Worm (Caenorhabditis elegans) whole organism, L2 larva: ENCODE results near the gene K02D10.2.

Source experiments
- C34F6.9 ChIP-seq: fragments of 150-350 bp; optimal IDR thresholded peaks from 2 replicates; lab custom pipeline; 2014; ENCODE audit warnings: missing biosample characterization, missing genetic modification characterization
- F13H6.1 ChIP-seq: sonication (generic microtip); optimal IDR thresholded peaks from 2 replicates; lab custom pipeline; 2016; ENCODE audit warnings: missing genetic modification characterization, missing compliant biosample characterization
- R02D3.7 ChIP-seq: fragments of 150-350 bp; optimal IDR thresholded peaks from 2 replicates; lab custom pipeline; 2014; ENCODE audit warnings: missing biosample characterization, missing genetic modification characterization
- Y55F3AM.14 ChIP-seq: fragments of 200-800 bp; sonication (Bioruptor generic); optimal IDR thresholded peaks from 2 replicates; lab custom pipeline; 2018; ENCODE audit warnings: mild to moderate bottlenecking, missing genetic modification characterization, missing compliant biosample characterization
- ZK546.5 ChIP-seq: sonication (generic microtip); optimal IDR thresholded peaks from 2 replicates; lab custom pipeline; 2017; ENCODE audit warnings: missing biosample characterization, missing genetic modification characterization
- alr-1 ChIP-seq: fragments of 150-350 bp; optimal IDR thresholded peaks from 2 replicates; lab custom pipeline; 2014; ENCODE audit warnings: missing biosample characterization, missing genetic modification characterization
- aly-2 ChIP-seq: fragments of 150-350 bp; optimal IDR thresholded peaks from 2 replicates; lab custom pipeline; 2014; ENCODE audit warnings: missing biosample characterization, missing genetic modification characterization
- blmp-1 ChIP-seq: sonication (generic microtip); optimal IDR thresholded peaks from 2 replicates; lab custom pipeline; 2017; ENCODE audit warnings: missing genetic modification characterization, mild to moderate bottlenecking, missing compliant biosample characterization, antibody characterized with exemption, moderate library complexity; ENCODE audit not compliant: insufficient read depth
- ceh-16 ChIP-seq: fragments of 150-350 bp; optimal IDR thresholded peaks from 2 replicates; lab custom pipeline; 2014; ENCODE audit warnings: missing biosample characterization, missing genetic modification characterization
- ceh-82 ChIP-seq: fragments of 150-350 bp; optimal IDR thresholded peaks from 2 replicates; lab custom pipeline; 2014; ENCODE audit warnings: missing biosample characterization, missing genetic modification characterization
- crh-2 ChIP-seq: sonication (generic microtip); optimal IDR thresholded peaks from 2 replicates; lab custom pipeline; 2017; ENCODE audit warnings: missing biosample characterization, missing genetic modification characterization
- dmd-4 ChIP-seq: sonication (generic microtip); optimal IDR thresholded peaks from 2 replicates; lab custom pipeline; 2017; ENCODE audit warnings: missing biosample characterization, missing genetic modification characterization
- egl-27 ChIP-seq: sonication (generic microtip); optimal IDR thresholded peaks from 3 replicates; lab custom pipeline; 2017; ENCODE audit warnings: missing biosample characterization, missing genetic modification reagents, missing genetic modification characterization
- elt-1 ChIP-seq: fragments of 150-350 bp; optimal IDR thresholded peaks from 2 replicates; lab custom pipeline; 2014; ENCODE audit warnings: missing biosample characterization, missing genetic modification characterization
- elt-3 ChIP-seq: sonication (generic microtip); optimal IDR thresholded peaks from 2 replicates; lab custom pipeline; 2017; ENCODE audit warnings: missing biosample characterization, missing genetic modification characterization
- fos-1 ChIP-seq: fragments of 150-350 bp; optimal IDR thresholded peaks from 2 replicates; lab custom pipeline; 2014; ENCODE audit warnings: missing biosample characterization, missing genetic modification characterization
- gmeb-1 ChIP-seq: fragments of 150-350 bp; optimal IDR thresholded peaks from 2 replicates; lab custom pipeline; 2014; ENCODE audit warnings: missing biosample characterization, missing genetic modification characterization
- lin-11 ChIP-seq: fragments of 150-350 bp; sonication (generic microtip); optimal IDR thresholded peaks from 2 replicates; lab custom pipeline; 2014; ENCODE audit warnings: missing biosample characterization, missing genetic modification characterization, inconsistent platforms, mixed read lengths
- lin-13 ChIP-seq: fragments of 150-350 bp; optimal IDR thresholded peaks from 2 replicates; lab custom pipeline; 2014; ENCODE audit warnings: missing biosample characterization, missing genetic modification reagents, missing genetic modification characterization
- lin-39 ChIP-seq: fragments of 150-350 bp; optimal IDR thresholded peaks from 2 replicates; lab custom pipeline; 2014; ENCODE audit warnings: missing biosample characterization, missing genetic modification reagents, missing genetic modification characterization
- lsy-2 ChIP-seq, 2 experiments: fragments of 150-350 bp in 1 of 2; sonication (generic microtip) in 1 of 2; optimal IDR thresholded peaks; 2 replicates each; lab custom pipeline; 2014 to 2017; ENCODE audit warnings: missing biosample characterization in 2 of 2, missing genetic modification characterization in 2 of 2
- mab-5 ChIP-seq: fragments of 150-350 bp; optimal IDR thresholded peaks from 2 replicates; lab custom pipeline; 2014; ENCODE audit warnings: missing biosample characterization, missing genetic modification characterization
- mbf-1 ChIP-seq: sonication (generic microtip); optimal IDR thresholded peaks from 2 replicates; lab custom pipeline; 2017; ENCODE audit warnings: missing biosample characterization, missing genetic modification characterization
- mdl-1 ChIP-seq, 2 experiments: fragments of 150-350 bp in 1 of 2; sonication (generic microtip) in 1 of 2; optimal IDR thresholded peaks; 2 replicates each; lab custom pipeline; 2017; ENCODE audit warnings: missing biosample characterization in 2 of 2, missing genetic modification characterization in 2 of 2
- nhr-10 ChIP-seq: sonication (generic microtip); optimal IDR thresholded peaks from 2 replicates; lab custom pipeline; 2017; ENCODE audit warnings: missing biosample characterization, missing genetic modification characterization
- nhr-11 ChIP-seq: fragments of 150-350 bp; optimal IDR thresholded peaks from 2 replicates; lab custom pipeline; 2014; ENCODE audit warnings: missing biosample characterization, missing genetic modification characterization
- nhr-12 ChIP-seq: fragments of 150-350 bp; optimal IDR thresholded peaks from 2 replicates; lab custom pipeline; 2014; ENCODE audit warnings: missing biosample characterization, missing genetic modification characterization
- nhr-129 ChIP-seq: fragments of 150-350 bp; optimal IDR thresholded peaks from 2 replicates; lab custom pipeline; 2014; ENCODE audit warnings: missing biosample characterization, missing genetic modification characterization
- nhr-21 ChIP-seq: fragments of 150-350 bp; optimal IDR thresholded peaks from 2 replicates; lab custom pipeline; 2014; ENCODE audit warnings: missing biosample characterization, missing genetic modification characterization
- nhr-23 ChIP-seq: fragments of 150-350 bp; optimal IDR thresholded peaks from 2 replicates; lab custom pipeline; 2014; ENCODE audit warnings: missing biosample characterization, missing genetic modification reagents, missing genetic modification characterization
- nhr-237 ChIP-seq: fragments of 150-350 bp; optimal IDR thresholded peaks from 2 replicates; lab custom pipeline; 2014; ENCODE audit warnings: missing biosample characterization, missing genetic modification characterization
- nhr-25 ChIP-seq: fragments of 150-350 bp; sonication (generic microtip); optimal IDR thresholded peaks from 3 replicates; lab custom pipeline; 2014; ENCODE audit warnings: missing biosample characterization, missing genetic modification characterization
- nhr-6 ChIP-seq: fragments of 150-350 bp; optimal IDR thresholded peaks from 2 replicates; lab custom pipeline; 2014; ENCODE audit warnings: missing biosample characterization, missing genetic modification characterization
- nhr-77 ChIP-seq: fragments of 150-350 bp; optimal IDR thresholded peaks from 2 replicates; lab custom pipeline; 2014; ENCODE audit warnings: missing biosample characterization, missing genetic modification characterization
- peb-1 ChIP-seq: fragments of 150-350 bp; optimal IDR thresholded peaks from 2 replicates; lab custom pipeline; 2014; ENCODE audit warnings: missing biosample characterization, missing genetic modification characterization
- sem-4 ChIP-seq: fragments of 150-350 bp; optimal IDR thresholded peaks from 2 replicates; lab custom pipeline; 2014; ENCODE audit warnings: missing biosample characterization, missing genetic modification reagents, missing genetic modification characterization
- skn-1 ChIP-seq: sonication (generic microtip); optimal IDR thresholded peaks from 2 replicates; lab custom pipeline; 2017; ENCODE audit warnings: missing biosample characterization, missing genetic modification characterization
- sma-3 ChIP-seq: sonication (generic microtip); optimal IDR thresholded peaks from 2 replicates; lab custom pipeline; 2016; ENCODE audit warnings: missing genetic modification reagents, missing genetic modification characterization, missing compliant biosample characterization
- sma-9 ChIP-seq, 2 experiments: fragments of 150-350 bp in 1 of 2; sonication (generic microtip) in 1 of 2; optimal IDR thresholded peaks; 2 replicates each; lab custom pipeline; 2014 to 2016; ENCODE audit warnings: missing genetic modification characterization in 2 of 2, mild to moderate bottlenecking in 1 of 2, missing biosample characterization in 1 of 2, missing compliant biosample characterization in 1 of 2, missing genetic modification reagents in 1 of 2, moderate library complexity in 1 of 2
- unc-39 ChIP-seq: fragments of 150-350 bp; optimal IDR thresholded peaks from 2 replicates; lab custom pipeline; 2014; ENCODE audit warnings: missing biosample characterization, missing genetic modification characterization
- unc-55 ChIP-seq: fragments of 150-350 bp; sonication (generic microtip); optimal IDR thresholded peaks from 3 replicates; lab custom pipeline; 2014; ENCODE audit warnings: missing biosample characterization, missing genetic modification reagents, missing genetic modification characterization
- unc-62 ChIP-seq: fragments of 150-350 bp; optimal IDR thresholded peaks from 2 replicates; lab custom pipeline; 2014; ENCODE audit warnings: missing biosample characterization, missing genetic modification reagents, missing genetic modification characterization
- zag-1 ChIP-seq: fragments of 150-350 bp; optimal IDR thresholded peaks from 2 replicates; lab custom pipeline; 2014; ENCODE audit warnings: missing biosample characterization, missing genetic modification characterization
- ztf-1 ChIP-seq: fragments of 200-800 bp; sonication (Bioruptor generic); conservative IDR thresholded peaks from 2 replicates; pipeline ENCODE4 v1.3.6; 2022; ENCODE audit warnings: missing genetic modification characterization, missing compliant biosample characterization
- ztf-11 ChIP-seq: sonication (generic microtip); optimal IDR thresholded peaks from 2 replicates; lab custom pipeline; 2017; ENCODE audit warnings: missing biosample characterization, missing genetic modification characterization
- ztf-4 ChIP-seq: fragments of 150-350 bp; optimal IDR thresholded peaks from 2 replicates; lab custom pipeline; 2014; ENCODE audit warnings: missing biosample characterization, missing genetic modification characterization

The K02D10.2 gene

DNA sequence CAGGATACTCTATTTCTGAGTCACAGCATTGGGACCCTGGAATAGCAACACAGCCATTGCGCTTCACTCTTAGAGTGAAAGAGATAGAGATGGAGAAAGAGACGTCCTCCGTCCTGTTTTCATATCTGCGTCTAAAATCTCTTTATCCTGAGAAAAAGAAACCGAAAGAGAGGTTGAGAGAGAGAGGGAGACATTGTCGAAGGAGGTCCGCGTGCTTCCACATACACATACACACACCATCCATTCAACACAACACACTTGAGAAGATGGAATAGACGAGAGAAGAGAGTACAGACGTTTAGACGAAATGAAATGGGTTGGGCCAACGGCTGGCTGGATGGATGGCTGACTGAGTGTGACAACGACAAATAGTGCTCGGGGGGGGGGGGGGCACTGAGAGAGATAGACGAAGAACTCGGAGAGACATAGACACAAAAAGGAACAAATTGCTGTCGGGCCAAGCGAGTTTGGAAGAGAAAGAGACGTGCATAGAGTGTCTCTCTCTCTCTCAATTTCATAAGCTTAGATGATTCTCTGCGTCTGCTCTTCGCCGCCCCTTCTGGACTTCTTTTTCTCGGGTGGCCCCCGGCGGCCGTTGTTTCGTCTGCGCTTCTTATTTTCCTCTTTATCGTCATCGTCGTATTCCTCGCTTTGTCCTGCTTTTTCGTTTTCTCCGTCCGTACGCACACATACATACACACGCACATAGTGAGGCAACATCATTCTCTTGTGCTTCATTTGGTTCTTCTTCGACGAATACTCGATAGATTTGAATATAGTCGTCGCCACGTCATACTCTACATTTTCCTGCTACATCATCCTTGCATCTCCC is 29.1 kb upstream of the K02D10.2 start, which contains the start of gene F54F2.6 (continued):
- peak; percentile 54 for TF ChIP-seq ztf-11 (tag; lab: Kevin White, UChicago)
- TF ChIP-seq nhr-129 (tag; lab: Kevin White, UChicago): peak; percentile 95
- TF ChIP-seq F13H6.1 (tag; lab: Kevin White, UChicago): peak; percentile 99
- TF ChIP-seq dmd-4 (tag; lab: Kevin White, UChicago): no peak
- peak; percentile 81 for TF ChIP-seq nhr-25
- TF ChIP-seq nhr-11 (tag; lab: Kevin White, UChicago): no peak
- peak; percentile 54 for TF ChIP-seq fos-1
- peak; percentile 94 for TF ChIP-seq mab-5 (tag; lab: Kevin White, UChicago)
- TF ChIP-seq unc-39 (tag; lab: Kevin White, UChicago): no peak
- peak; percentile 93 for TF ChIP-seq egl-27 (tag; lab: Kevin White, UChicago)
- no peak for TF ChIP-seq nhr-12
- no peak for TF ChIP-seq nhr-23 (tag; lab: Kevin White, UChicago)
- peak; percentile 90 for TF ChIP-seq alr-1 (tag; lab: Kevin White, UChicago)
- no peak for TF ChIP-seq nhr-77 (tag; lab: Kevin White, UChicago)
- no peak for TF ChIP-seq elt-3 (tag; lab: Kevin White, UChicago)
- TF ChIP-seq crh-2 (tag; lab: Kevin White, UChicago): peak; percentile 87
- TF ChIP-seq sma-3 (GFP tag; lab: Kevin White, UChicago): peak; percentile 31
- peak; percentile 90 for TF ChIP-seq nhr-21 (tag; lab: Kevin White, UChicago)
- TF ChIP-seq Y55F3AM.14 (GFP tag; lab: Kevin White, UChicago): peak; percentile 95
- no peak for TF ChIP-seq elt-1 (tag; lab: Kevin White, UChicago)
- TF ChIP-seq unc-62: peak; percentile 85

DNA sequence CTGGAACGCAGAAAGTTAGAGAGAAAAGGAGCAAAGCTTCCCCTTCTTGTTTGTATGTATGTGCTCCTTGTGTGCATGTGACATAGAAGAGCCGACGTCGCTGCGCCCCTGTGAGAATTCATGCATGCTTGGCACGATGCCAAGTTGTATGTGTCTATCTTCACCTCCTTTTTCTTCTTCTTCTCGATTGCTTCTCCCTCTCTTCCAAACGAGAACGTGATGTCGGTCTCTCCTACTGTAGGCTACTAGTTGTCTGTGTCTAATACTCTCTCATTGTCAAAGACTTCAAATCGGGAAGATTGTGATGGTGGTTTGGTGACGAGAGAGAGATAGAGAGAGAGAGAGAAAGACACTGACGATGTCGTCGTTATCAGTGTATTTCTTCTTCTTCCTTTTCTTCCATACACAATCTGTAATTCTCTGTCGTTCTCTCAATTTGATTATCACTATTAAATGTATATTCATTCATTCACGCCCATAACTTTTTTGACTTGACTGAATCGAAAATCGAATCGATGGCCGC is 26.2 kb upstream of the K02D10.2 start:
- TF ChIP-seq ztf-4 (tag; lab: Kevin White, UChicago) (peak; percentile 83), nhr-237 (tag; lab: Kevin White, UChicago) (no peak), egl-27 (tag; lab: Kevin White, UChicago) (peak; percentile 95), mdl-1 (tag; optimal IDR thresholded peaks at IDR 0.05; lab: Kevin White, UChicago) (peak; percentile 81 to 93), sem-4 (tag; lab: Kevin White, UChicago) (peak; percentile 84), gmeb-1 (peak; percentile 69), elt-3 (tag; lab: Kevin White, UChicago) (no peak), nhr-6 (tag; lab: Kevin White, UChicago) (peak; percentile 92), R02D3.7 (tag; lab: Kevin White, UChicago) (no peak), nhr-21 (tag; lab: Kevin White, UChicago) (peak; percentile 93), zag-1 (peak; percentile 80), nhr-10 (tag; lab: Kevin White, UChicago) (no peak), mab-5 (tag; lab: Kevin White, UChicago) (peak; percentile 81), ceh-82 (tag; lab: Kevin White, UChicago) (peak; percentile 42), skn-1 (tag; lab: Kevin White, UChicago) (peak; percentile 49), ceh-16 (peak; percentile 6), elt-1 (tag; lab: Kevin White, UChicago) (no peak), aly-2 (tag; lab: Kevin White, UChicago) (no peak), nhr-25 (peak; percentile 90), lin-11 (tag; lab: Kevin White, UChicago) (peak; percentile 79), nhr-23 (tag; lab: Kevin White, UChicago) (no peak), ztf-11 (tag; lab: Kevin White, UChicago) (no peak), C34F6.9 (tag; lab: Kevin White, UChicago) (peak; percentile 95), nhr-129 (tag; lab: Kevin White, UChicago) (peak; percentile 97), alr-1 (tag; lab: Kevin White, UChicago) (peak; percentile 60), crh-2 (tag; lab: Kevin White, UChicago) (peak; percentile 97), ZK546.5 (tag; lab: Kevin White, UChicago) (peak; percentile 1), unc-55 (peak; percentile 81), lin-13 (GFP tag; lab: Kevin White, UChicago) (peak; percentile 78), F13H6.1 (tag; lab: Kevin White, UChicago) (peak; percentile 91), nhr-11 (tag; lab: Kevin White, UChicago) (no peak), lsy-2 (tag; optimal IDR thresholded peaks at IDR 0.05; lab: Kevin White, UChicago) (peak; percentile 69 to 95), unc-39 (tag; lab: Kevin White, UChicago) (no peak), unc-62 (peak; percentile 59), lin-39 (tag; lab: Kevin White, UChicago) (no peak), sma-9 (GFP tag; optimal IDR thresholded peaks at IDR 0.05; lab: Kevin White, UChicago) (peak; percentile 96), sma-9 (tag; optimal IDR thresholded peaks at IDR 0.05; lab: Kevin White, UChicago) (no peak), nhr-12 (no peak), ztf-1 (GFP tag; lab: Robert Waterston, UW) (no peak), fos-1 (peak; percentile 98), peb-1 (tag; lab: Kevin White, UChicago) (no peak), blmp-1 (tag; lab: Kevin White, UChicago) (peak; percentile 83), mbf-1 (no peak), sma-3 (GFP tag; lab: Kevin White, UChicago) (peak; percentile 91), nhr-77 (tag; lab: Kevin White, UChicago) (no peak), Y55F3AM.14 (GFP tag; lab: Kevin White, UChicago) (peak; percentile 90)
